Fruit fly (Drosophila melanogaster) S2 (cell line): ENCODE results near the gene CG32248.

Source experiments
- CG8478 ChIP-seq: fragments of >200 bp; optimal IDR thresholded peaks from 2 replicates; lab custom pipeline; 2018
- CTCF ChIP-seq, 2 experiments: fragments of >200 bp; optimal IDR thresholded peaks; 2 replicates each; lab custom pipeline; 2018

Gene CG32248

DNA sequence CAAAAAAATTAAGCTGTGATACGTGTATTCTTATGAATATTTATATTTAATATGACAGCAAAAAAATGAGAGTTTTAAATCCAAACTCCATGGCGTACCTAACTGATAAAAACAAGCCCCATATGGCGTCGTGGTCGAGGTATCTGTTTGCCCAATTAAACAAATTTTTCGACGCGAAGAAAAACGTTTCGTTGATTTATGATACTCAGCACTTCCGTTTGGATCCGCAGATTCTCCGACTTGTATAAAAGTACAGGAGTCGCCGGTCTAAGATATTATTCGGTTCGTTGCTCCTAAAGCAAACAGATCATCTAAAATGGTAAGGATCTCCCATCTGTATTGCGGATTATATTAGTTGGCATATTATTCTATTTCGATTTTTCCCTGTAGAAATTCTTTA, at the start of gene CG32248:
CG32248 (plus strand) TSS at position 301 of the 400 bp plus-strand sequence.
- TF ChIP-seq CG8478 (no peak), CTCF (optimal IDR thresholded peaks at IDR 0.05; lab: Kevin White, UChicago) (no peak)

DNA sequence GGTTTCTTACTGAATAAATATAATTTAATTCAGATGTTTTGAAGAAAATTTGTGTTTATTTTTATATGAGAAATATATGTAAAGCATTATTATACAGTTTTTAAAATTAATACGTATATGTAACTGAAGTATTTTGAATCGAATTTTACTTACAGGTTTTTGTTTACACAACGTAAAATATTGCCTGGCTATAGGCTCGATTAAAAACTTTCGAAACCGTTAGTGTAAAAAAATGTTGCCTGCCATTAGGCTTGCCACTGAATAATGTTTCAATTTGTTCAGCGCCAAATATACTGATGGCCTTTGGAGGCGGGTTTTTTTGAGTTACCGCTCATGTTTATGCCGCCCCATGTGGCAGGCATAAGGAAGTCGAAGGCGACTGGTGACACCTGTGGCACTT, 45.0 kb upstream of the CG32248 start:
- TF ChIP-seq CTCF (optimal IDR thresholded peaks at IDR 0.05; lab: Kevin White, UChicago) (no peak), CG8478 (no peak)

DNA sequence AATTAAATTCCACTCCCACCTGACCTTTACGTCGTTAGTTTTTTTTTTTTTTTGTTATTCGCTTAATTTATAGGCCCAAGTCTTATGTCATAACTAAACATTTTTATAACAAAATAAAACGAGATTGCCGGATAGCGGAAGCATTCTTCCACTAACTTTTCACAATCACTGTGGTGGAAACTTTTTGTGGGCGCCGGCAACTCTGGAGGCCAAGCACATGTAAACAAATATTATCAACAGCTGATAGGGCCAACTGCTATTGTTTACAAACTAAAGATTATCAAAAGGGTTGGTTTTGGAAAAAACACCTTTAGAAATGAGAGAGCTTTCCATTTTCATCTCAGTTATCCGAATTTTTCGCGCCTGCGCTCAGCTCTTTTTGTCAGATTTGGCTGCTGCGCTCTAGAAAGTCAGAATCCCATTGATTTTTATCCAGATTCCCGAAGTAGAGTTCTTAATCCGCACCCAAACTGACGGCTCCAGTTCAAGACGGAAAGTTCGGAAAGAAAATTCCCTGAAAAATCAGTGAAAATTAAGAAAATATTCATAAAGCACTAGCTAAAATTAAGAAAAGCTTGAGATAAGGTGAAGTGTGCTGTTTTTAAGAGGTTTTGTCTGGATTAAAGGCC, 42.5 kb upstream of the CG32248 start, which contains the start of gene nAChRbeta1:
nAChRbeta1 (plus strand) TSS at position 432 of the 629 bp plus-strand sequence.
- no peak for TF ChIP-seq CTCF (optimal IDR thresholded peaks at IDR 0.05; lab: Kevin White, UChicago)

DNA sequence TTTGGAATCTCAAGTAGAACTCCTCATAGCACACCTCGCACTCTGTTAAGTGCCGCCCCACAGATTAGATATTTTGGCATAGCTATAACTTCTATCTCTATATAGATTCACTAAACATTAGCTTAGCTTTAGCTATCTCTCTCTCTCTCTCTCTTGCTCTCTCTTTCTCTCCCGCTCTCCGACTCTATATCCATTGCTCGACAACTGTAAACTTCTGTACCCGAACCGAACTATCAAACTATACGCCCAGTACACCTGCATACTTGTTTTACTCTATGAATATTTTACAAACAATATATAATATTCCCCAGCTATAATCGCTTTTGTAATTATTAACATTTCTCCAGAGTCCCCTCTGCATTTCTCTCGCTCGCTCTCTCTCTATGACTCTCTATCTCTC, 41.2 kb upstream of the CG32248 start:
- TF ChIP-seq CG8478 (no peak), CTCF (optimal IDR thresholded peaks at IDR 0.05; lab: Kevin White, UChicago) (no peak)

DNA sequence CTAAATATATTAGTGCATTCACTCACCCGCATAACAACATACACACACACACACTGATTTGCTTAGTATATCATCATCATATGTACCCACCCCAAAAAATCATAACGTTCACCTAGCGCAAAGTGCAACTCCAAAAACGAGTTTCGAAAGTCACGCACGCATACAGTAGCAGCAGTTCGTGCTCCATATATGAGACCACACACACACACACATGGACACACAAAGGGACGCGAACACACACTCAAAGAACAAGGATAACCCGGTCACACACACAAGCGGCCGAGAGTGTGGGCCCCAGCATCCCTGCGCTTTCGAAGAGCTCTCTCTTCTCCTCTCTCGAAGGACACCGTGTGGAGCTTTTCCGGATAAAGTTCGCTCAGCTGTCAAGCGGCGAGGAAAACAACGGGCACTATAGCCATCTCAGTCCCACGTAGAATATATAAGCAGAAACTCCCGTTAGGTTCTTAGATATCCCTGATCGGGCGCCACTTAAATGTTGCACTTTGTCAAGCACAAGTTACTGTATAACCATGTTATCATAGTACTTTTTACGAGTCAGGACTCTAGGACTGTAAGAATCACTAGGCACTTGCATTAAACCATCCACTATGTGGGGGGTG, 40.3 kb upstream of the CG32248 start:
- TF ChIP-seq CG8478, result no peak
- TF ChIP-seq CTCF (optimal IDR thresholded peaks at IDR 0.05; lab: Kevin White, UChicago), result no peak

DNA sequence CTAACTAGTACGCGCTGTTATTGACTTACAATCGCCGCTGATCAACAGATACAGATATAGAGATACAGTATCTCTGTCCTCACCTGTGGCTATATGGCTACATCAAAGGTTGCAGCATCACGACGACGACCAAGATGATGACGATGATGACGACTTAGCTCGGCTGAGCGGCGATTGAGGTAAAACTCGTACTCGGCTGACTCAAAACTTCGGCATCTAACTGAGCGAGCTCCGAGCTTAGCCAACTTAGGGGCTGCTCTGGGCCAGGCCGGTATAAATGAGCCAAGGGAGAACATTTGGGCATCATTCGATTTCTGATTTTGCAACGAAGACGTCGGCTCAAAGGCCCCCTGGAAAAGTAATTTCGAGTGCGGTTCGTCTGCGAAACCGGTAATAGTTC, 35.1 kb upstream of the CG32248 start, which contains the start of gene CG15021:
CG15021 (plus strand) TSS at position 301 of the 400 bp plus-strand sequence.
- TF ChIP-seq CTCF (optimal IDR thresholded peaks at IDR 0.05; lab: Kevin White, UChicago) (no peak), CG8478 (no peak)

DNA sequence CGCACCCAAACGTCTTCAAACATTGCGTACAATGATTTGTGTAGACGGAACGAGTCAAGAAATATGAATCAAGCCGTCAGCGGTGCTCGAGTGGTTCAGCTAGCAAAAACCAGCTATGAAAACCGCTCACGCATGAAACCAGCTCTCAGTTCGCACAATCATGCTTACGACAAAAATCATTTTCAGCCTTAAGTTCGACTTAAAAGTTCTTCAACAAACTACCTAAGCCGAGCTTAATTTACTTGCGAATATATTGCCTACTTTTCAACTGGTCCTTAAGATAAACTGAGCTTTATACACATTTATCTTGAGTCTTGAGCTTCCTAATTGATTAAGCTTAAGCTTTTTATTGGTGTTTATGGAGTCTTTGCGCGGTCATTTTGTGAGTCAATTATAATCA, 31.4 kb upstream of the CG32248 start:
- TF ChIP-seq CG8478 (no peak), CTCF (optimal IDR thresholded peaks at IDR 0.05; lab: Kevin White, UChicago) (no peak)

DNA sequence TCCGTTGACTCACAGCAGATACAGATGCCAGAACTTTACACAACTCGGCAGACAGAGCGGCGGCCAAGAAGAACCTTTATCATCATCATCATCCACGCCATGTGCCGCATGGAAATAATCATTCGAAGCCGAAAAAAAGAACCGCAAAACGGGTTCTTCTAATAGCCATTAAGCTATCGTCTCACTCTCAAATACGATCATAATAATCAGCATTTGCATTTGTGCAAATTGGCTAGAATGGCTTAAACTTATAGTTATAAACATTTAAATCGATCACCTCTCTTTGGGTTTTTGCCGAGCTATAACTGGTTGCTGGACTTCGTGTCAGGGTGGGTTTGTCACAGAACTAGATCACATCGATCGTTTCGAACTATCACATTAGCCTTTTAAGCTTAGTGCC, 29.4 kb upstream of the CG32248 start:
- TF ChIP-seq CG8478 (no peak), CTCF (optimal IDR thresholded peaks at IDR 0.05; lab: Kevin White, UChicago) (no peak)

DNA sequence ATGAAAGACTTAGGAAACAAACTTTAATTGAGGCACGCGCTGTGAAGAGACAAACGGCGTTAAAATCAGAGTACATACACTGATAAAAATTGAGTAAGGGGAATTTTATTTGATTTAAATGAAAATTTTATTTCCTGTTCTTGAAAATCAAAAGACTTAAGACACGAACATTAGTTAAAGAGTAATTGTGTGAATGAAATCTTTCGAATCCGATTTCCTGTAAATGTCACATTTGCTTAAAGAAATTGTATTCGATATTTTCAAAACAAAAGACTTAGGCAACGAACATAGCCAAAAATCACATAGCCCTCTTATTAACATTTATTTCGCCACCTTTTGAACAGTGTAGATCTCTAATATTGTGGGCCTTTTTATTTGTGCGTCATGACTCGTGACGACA, 25.7 kb upstream of the CG32248 start:
- TF ChIP-seq CTCF (optimal IDR thresholded peaks at IDR 0.05; lab: Kevin White, UChicago) (no peak), CG8478 (no peak)

DNA sequence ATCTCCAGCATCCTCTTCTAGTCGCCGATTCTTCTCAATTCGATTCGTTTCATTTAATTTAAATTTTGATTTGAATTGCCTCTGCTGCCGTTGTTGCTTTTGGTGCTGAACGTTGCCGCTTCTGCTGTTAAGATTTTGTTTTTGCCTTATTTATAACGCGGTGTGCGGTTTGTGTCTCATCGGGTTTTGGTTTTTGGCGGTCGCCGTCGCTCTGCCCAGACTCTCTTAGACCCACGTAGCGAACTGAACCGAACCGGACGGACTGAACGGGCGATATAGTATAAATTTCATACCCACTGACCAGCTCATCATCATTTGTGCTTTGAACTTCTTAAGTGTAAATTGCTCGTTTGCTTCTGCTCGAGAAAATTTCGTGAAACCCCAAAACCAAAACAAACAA, 25.3 kb upstream of the CG32248 start, which contains the start of gene CG12607:
CG12607 (plus strand) TSS at position 301 of the 400 bp plus-strand sequence.
- no peak for TF ChIP-seq CG8478
- no peak for TF ChIP-seq CTCF (optimal IDR thresholded peaks at IDR 0.05; lab: Kevin White, UChicago)

DNA sequence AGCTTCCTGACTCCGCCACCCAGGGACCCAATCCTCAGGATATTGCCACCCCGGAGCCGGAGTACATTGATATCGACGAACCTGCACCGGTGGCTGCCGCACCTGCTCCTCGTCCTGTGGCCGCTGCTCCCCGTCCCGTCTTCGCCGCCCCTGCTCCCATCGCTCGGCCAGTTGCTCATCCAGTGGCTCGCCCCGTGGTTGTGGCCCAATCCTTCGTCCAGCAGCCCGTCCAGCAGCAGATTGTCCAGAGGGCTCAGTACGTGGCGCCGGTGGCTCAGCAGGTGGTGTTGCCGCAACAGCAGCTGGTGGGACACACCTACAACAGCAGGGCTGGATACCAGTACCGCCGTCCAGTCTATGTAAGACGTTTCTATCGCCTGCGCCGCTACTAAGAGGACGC, 24.3 kb upstream of the CG32248 start:
- no peak for TF ChIP-seq CTCF (optimal IDR thresholded peaks at IDR 0.05; lab: Kevin White, UChicago)
- TF ChIP-seq CG8478, result no peak

DNA sequence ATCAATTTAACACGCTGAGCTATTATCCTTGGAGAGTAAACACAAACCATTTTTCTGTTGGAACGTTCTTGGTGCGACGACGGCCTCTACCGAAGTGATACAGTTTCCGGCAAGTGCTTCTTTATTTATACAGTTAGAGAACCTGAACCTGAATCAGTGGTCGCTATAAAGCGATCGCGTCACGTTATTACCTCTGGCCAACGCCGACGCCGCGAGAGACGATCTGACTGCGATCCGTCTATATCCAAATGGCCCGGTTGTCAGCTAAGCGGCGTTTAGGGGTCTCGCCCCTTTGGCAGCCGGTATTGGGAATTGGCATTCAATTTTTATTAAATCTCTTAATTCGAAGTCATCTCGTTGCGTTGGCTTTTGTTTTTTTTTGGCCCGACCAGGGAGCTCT, 13.5 kb upstream of the CG32248 start, which contains the start of gene CG11345:
CG11345 (minus strand) TSS at position 101 of the 400 bp plus-strand sequence.
- TF ChIP-seq CTCF (optimal IDR thresholded peaks at IDR 0.05; lab: Kevin White, UChicago), result no peak
- TF ChIP-seq CG8478, result no peak

DNA sequence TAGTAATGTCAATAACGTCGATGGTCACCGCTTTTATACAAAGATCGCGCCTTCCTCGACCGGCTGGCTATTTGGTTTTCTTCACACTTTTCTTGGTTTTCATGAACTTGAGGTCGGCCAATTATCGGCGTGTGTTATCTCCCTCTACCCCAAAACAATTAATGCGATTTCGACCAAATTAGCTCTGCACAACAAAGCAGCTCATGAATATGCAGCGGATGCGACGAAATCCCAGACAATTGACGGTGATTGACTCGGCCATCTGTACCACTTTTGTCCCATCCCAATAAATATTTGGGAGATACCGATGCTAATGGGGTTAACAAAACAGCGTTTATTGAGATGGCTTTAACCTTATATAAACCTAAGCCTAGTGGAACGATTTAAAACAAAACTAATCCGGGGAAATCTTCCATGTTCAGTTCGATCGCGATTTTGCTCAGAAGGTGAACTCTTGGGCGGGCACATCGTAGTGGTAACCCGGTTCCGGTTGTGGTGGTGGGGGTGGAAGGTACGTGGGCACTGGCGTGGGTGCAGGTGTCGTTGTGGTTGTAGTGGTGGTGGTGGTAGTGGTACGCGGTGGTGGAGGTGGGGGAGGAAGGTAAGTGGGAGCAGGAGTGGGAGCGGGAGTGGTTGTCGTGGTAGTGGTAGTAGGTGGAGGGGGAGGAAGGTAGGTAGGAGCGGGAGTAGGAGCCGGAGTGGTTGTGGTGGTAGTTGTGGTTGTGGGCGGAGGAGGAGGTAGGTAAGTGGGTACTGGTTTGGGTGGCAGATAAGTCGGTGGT, 11.1 kb upstream of the CG32248 start, which contains the start of gene CG15022:
CG15022 (minus strand) TSS at position 11 of the 782 bp plus-strand sequence.
- TF ChIP-seq CG8478 (no peak), CTCF (optimal IDR thresholded peaks at IDR 0.05; lab: Kevin White, UChicago) (no peak)

DNA sequence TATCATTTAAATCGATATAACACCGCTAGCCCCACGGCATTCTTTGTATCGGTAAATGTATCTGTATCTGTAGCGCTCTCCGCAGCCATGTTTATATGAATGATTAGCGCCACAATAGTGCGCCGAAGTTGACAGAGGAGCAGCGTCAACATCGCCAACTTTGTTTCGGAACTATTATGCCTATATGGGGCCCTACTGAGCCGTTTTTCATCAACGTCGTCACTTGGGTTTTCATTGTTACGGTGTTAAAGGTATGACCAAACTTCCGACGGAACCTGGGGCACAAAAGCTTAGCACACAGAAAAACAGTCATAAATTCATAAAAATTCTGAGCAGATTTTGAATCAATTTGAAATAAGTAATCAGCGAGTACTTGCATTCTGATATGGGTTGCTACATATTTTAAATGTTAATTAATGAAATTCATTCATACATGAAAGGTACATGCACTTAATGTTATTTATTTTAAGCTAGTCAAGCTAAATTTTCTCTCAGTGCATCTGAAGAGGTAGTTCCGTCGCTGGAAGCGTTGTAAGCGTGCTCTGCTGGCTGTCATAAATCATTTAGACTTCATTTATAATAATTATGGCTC, 10.0 kb upstream of the CG32248 start, which contains the start of gene CG15023:
CG15023 (minus strand) TSS at position 51 of the 592 bp plus-strand sequence.
- TF ChIP-seq CTCF (optimal IDR thresholded peaks at IDR 0.05; lab: Kevin White, UChicago) (no peak), CG8478 (no peak)

DNA sequence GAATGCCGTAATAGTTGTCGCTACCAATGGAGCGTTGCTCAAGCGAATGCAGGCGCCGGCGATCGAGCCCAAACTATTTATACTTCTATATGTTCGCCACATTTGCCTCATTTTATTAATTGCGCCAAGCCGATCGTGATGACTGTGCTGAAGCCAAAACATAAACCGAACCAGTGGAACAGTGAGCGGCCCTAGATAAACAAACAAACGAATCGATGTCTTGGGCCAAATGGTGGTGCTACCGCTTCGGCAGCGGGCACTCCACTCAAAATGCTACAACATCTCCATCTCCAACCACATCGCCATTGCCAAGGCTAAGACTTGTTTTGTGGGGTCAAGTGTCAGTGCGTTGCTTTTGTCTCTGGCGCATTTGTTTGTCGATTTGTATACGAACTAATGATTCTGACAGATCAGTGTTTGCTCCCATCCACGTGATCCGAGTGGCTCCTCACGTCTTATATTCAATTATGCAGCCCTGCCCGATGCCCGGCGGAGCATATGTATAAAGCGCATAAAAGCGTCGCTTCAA, 7.7 kb upstream of the CG32248 start, which contains the start of gene CG15024:
CG15024 (minus strand) TSS at position 51 of the 529 bp plus-strand sequence.
- TF ChIP-seq CTCF (optimal IDR thresholded peaks at IDR 0.05; lab: Kevin White, UChicago) (no peak), CG8478 (no peak)
